Fruit fly (Drosophila melanogaster) whole organism, larva: ENCODE measurements around the gene CG10479.

Experiments
- noc ChIP-seq: fragments of 200-800 bp; sonication (Bioruptor generic); optimal IDR thresholded peaks from 3 replicates; lab custom pipeline; 2019; ENCODE audit warnings: missing biosample characterization, mild to moderate bottlenecking, missing genetic modification characterization, moderate library complexity

Gene CG10479

DNA sequence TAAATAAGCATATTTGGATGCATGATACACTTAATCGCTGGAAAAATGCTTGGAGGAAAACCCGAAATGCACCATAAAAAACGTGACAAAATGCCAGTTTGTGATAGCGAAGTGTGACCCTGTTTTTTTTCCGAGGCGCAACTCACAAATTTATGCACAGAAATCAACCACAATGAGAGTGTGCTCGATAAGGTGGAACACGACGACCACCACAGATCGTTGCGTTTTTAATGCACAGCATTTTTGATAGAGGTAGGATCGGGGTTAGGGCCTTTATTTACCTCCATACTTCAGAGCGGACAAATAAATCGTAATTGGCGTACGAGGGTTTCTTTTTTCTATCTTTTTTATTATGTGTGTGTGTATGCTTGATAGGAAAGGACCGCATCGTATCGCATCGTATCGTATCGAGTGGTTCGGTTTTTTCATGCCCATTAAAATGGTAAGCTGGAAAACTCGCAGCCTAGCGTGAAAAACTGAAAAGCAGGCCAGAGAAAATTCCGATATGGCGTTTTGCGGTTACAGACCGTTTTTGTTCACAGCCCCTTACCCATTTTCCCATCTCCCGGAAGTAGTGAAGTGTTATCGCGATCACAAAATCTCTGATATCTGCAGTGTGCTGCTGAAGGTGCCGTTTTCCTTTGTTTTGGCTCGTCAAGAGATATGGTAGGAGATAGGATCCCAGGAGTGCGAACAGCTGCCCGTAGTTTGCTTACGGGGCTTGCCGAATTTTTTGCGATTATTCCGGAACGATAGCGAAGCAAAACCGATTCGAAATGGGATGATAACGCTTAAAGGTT lies 4.9 kb upstream of the CG10479 start:
- TF ChIP-seq noc (tag; lab: Kevin White, UChicago), result no peak

DNA sequence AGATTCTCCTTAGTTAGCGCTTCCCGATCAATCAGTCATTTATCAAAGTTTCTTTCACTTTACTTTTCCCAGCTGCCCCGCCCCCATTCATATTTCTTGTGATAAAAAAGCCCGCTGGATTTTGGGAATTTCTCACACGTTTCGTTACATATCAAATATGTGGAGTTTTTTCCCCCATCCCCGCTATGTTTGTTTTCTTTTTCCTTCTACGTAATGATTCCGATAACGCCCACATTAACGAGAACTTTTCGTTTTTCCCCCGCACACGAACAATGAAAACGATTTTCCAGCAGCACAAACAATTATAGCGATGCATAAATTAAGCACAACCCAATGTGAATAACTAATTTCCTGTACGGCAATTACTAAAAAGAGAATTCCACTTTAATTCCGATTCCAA lies 4.3 kb upstream of the CG10479 start:
- TF ChIP-seq noc (tag; lab: Kevin White, UChicago), result no peak

DNA sequence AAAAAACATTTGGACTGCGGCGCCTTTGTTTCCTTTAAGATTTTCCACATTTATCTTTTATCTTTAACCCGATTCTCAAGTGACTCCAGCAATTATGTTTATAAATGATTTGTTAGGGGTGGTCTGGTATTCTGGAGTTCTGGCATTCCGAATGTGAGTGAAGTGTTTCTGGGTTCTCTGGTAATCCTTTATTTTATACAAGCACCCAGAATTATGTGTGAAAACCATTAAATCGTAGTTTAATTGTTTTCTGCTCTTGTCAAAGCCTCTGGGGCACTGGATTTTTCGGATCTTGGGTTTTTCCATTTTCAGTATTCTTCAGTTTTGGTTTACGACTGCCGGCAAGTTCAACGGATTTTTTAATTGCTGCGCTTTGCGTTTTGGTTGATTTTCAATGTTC lies 3.7 kb upstream of the CG10479 start:
- TF ChIP-seq noc (tag; lab: Kevin White, UChicago), result no peak

DNA sequence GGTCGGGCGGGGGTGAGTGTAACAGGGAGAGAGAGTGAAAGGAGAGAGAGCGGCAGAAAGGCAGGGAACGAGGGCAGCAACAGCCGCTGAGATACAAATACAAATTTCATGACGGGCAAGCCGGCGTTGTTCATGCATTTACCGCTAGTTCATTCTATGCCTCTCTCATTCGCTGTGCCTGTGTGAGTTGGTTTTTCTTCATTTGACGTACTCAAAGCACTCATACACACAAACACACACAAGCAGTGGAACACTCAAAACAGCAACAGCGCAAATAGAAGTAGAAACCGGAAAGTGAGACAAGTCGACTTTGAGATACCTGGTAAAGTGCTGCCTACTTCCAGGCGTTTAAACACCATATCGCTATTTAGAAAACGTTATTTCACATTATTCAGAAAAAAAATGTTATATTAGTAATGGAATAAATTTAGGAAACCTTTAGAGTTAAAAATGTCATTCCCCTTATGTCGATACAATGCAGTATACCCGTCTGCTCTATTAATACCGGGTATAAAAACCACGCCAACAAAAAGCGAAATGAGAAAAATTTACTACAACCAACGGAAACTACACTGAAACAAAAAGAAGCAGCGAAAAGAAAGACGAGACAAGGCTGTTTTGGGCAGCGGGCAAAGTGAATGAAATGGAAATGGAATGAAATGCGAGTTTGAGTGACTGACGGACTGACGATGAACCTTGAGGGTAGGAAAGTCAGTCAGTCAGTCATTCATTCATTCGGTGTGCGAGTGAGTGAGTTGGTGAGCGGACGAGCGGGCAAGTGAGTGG lies 507 bp upstream of the CG10479 start:
- TF ChIP-seq noc (tag; lab: Kevin White, UChicago), result no peak

DNA sequence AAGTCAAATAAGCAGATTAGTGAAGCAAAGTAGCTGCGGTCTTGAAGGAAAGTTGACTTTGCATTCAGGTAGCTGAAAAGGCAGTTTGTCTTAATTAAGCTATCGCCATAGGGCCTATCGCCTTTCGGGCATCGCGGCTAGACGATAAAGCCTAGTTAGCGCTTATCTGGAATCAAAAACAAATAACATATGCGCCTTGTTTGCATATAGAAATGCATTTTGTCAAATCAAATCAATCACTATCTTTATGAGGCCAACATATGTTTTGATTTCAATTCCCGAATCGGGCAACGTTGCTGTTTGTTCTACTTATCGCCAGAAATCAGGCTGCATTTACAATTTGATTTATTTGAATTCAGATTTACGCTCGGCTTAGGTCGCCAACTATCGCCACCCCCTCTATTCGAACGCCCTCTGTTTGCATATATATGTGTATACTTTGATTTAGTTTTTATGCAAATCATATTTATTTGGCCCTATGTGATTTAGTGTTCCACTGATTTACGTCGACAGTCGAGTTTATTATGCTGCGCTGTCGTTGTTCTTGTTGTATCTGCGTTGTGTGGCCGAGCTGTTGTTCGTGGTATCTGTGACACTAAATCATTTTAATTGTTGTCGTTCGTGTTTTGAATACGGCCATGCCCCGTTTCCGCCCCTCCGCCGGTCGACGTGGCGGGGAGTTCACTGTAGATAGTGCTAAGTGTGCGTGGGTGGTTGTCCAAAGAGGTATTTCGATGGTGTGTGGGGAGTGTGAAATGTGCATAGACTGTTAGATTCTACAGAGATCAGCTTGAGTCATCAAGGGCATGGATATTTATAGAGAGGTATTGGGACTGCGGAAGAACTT lies 1.0 kb downstream of the CG10479 start:
- no peak for TF ChIP-seq noc (tag; lab: Kevin White, UChicago)

DNA sequence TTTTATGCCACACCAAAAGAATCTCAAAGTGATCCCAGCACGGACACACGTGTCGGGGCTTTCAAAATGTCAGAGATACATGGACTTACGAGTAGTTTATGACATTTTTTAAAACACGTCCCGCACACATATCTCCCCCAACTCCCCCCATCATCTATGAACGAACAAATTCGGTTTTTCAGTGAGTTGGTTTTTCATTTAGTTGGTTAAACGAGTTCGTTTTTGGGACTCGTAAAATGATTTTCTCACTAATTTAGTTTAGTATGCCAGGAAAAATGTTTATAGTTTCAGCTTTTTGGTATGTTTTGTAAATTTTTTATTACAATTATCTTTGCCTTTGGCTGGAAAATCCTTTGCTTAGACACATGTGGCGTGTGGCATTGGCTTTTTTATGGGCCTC lies 4.4 kb downstream of the CG10479 start:
- TF ChIP-seq noc (tag; lab: Kevin White, UChicago), result no peak

DNA sequence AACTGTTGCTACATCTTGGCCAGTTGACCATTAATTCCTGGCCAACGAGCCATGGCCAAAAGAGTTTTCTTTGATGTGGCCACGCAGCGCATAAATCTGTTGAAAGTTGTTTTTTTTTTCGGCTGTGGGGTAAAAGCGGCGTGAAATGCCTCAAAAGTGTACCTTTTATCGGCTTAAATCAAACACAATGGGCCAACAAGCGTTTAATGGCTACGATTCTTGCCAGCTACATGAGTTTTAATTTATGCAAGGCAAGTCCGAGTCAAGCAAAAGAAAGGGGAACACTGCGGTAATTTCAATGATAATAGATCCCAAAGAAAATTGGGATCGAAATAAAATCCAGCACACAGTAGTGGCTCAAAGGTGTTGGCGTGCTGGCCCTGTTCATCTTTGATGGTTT lies 5.6 kb downstream of the CG10479 start:
- no peak for TF ChIP-seq noc (tag; lab: Kevin White, UChicago)

DNA sequence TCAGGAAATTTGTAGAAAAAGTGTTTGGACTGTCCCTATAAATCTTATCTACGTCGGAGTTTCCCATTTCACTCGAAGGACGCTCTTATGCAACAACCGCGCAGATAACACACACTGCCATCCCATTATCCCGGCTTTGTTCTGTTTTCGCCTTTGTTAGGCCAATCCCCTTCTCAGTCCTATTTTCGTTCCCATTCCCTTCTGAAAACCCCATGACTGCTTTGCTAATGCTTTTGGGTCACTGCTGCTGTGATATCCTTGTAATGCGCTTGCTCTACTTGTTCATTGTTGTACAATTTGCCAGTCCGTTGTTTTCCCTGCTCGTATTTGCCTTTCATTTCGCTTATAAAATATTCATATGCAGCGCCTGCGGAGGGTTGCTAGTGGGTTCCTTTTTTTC lies 6.7 kb downstream of the CG10479 start:
- no peak for TF ChIP-seq noc (tag; lab: Kevin White, UChicago)

DNA sequence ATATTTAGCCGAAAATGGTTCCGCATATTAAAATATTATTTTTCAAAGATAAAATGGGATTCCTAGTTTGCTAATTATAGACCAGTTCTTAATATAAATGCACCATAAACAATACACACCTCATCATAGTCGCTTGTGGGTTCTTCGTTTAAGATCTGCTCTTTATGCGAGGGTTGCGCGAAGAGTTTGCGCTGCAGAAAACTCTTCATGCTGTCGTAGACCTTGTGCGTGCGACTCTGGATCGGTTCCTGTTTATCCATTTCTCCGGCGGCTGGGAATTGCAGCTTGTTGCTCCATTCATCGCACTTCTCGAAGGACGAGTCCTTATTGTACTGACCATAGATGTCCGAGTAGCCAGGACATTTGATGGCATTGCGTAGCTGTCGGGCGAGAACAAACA lies 7.1 kb downstream of the CG10479 start:
- no peak for TF ChIP-seq noc (tag; lab: Kevin White, UChicago)

DNA sequence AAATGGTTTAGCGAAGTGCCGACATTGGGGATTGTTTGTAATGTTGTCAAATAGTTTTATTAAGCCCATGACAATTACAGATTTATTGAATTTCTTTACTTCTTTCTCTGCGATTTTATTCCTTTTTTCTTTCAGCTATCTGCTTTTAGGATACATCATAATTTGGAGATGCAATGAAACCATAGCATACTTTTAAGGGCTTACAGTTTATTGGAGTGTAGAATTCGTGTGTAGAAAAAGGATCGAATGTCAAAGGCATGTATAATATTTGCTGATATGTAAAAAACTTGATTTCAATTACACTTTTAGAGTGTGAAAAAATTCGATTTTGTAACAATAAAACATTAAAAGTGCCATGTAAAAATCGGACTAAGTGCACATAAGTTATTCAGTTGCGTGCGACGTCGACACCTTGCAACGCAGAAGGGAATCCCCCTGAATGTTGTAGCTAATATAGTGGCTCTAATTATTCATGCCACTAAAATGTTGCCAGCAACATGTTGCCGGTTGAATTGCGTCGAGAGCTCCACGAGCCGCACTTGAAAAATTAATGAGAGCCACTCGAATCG lies 8.9 kb downstream of the CG10479 start:
- no peak for TF ChIP-seq noc (tag; lab: Kevin White, UChicago)

DNA sequence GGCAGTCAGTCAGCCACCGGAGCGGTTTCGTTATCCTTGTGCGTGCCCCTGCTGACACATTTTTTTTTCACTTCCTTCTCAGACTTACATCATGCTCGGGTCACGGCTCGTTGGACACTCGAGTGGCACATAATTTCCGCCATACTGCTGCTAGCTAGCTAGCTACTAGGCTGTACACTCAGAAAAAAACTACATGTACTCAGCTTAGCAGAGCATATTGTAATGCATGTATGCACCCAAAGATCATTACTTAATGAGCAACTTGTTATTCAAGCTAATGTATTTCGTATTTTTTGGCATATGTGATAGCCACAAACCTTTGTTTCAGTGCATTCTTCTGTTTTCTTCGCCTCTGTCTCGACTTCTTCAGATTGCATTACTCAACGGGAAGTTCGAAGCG lies 11.4 kb downstream of the CG10479 start:
- TF ChIP-seq noc (tag; lab: Kevin White, UChicago), result no peak

DNA sequence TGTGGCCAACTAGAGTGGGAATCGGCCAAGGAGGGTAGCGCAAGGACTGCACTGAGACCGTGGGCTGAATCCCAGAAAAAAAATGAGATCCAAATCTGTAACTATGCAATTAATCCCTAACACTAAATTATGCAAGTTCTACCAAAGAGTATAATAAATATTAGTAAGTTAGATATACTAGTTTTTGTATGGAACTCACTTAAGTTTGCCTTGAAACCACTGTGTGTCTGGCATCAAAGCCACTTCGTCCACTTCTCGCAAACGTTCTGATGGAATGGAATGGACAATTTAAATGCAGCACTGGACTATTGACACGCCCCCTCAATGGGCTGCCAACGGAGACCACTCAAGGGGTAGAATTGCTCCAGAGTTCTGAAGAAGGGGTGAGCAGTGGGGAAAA lies 17.7 kb downstream of the CG10479 start:
- TF ChIP-seq noc (tag; lab: Kevin White, UChicago), result no peak

DNA sequence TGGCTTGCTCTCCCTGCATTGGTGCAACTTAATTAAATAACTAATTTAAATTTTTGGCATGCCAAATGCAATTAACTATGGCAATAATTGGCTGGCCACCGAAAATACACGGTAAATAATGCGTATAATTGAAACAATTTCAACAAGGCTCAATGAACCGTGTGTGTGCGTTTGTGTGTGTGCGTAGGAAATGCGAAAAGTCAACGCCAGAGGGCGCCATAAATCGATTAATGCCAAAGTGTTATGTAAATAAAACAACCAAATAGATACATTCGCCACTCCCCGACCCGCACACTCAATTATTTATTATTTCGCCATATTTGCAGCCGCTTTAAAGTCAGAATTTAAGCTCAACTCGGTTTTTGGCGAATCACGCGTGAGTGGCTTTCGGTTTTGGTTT lies 18.6 kb downstream of the CG10479 start:
- no peak for TF ChIP-seq noc (tag; lab: Kevin White, UChicago)

DNA sequence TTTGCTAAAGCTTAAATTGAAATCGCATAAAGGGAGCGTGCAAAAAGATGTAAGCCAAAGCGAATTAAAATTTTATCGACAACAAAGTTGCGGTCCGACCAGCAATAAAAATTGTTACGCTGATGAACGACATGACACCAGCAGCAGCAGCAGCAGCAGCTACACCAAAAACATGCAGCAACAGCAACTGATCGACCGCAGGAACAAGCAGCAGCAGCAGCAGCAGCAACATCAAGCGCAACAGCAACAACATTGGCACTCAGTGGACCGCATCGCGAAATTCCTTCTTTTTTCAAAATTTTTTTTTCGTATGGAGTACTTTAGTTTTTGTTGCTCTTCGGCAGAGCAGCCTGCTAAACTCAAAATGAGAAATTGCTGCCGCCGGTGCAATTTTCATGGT lies 20.9 kb downstream of the CG10479 start:
- no peak for TF ChIP-seq noc (tag; lab: Kevin White, UChicago)

DNA sequence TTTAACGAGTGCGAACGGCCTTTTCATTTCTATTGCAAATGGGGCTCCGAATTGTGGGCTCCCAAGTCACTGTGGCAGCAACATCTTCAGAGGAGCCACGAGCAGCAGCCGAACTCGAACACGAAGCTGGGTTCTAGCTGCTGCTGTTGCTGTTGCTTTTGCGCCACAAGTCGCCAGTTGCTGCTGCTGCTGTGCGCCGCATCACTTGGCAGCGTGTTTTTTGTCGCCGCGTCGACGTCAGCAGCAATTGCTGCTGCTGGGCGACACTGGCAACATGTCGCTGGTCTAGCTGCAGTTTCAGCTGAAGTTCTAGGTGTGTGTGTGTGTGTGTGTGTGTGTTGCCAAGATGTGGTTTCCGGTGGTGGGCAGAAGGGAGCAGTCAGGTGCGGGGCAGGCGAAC lies 23.3 kb downstream of the CG10479 start:
- TF ChIP-seq noc (tag; lab: Kevin White, UChicago), result no peak

DNA sequence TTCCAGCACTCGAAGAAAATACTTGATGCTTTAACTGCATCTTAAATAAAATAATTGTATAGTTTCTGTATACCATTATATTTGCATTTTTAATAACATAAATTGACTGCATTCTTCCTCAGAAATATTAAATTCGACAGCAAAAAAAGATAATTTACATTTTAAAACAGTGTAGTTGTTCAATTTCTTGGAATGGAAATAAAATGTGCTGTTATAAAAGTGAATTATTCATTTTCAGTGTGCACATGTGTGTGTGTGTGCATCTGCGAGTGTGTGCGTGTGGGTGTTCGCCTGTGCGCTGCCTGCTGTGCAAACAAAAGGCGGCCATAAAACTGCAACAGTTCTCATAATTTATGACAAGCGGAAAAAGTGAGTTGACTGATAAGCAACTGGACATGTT lies 23.7 kb downstream of the CG10479 start:
- no peak for TF ChIP-seq noc (tag; lab: Kevin White, UChicago)
